Worm (Caenorhabditis elegans) whole organism, young adult: ENCODE data around the gene kel-10.

Experiments used
- Y95B8A.8 ChIP-seq: fragments of 200-800 bp; sonication (Bioruptor generic); IDR thresholded peaks from 2 replicates; pipeline ENCODE4 v1.3.6; 2022; ENCODE audit warnings: missing genetic modification reagents, missing genetic modification characterization, missing compliant biosample characterization
- attf-3 ChIP-seq: fragments of 200-800 bp; sonication (Bioruptor generic); conservative IDR thresholded peaks from 2 replicates; pipeline ENCODE4 v1.3.6; 2022; ENCODE audit warnings: missing genetic modification reagents, missing genetic modification characterization, missing compliant biosample characterization
- ceh-27 ChIP-seq: fragments of 200-800 bp; sonication (Bioruptor generic); optimal IDR thresholded peaks from 2 replicates; lab custom pipeline; 2018; ENCODE audit warnings: mild to moderate bottlenecking, missing genetic modification characterization, moderate library complexity, missing compliant biosample characterization
- egl-44 ChIP-seq: fragments of 200-800 bp; sonication (Bioruptor generic); IDR thresholded peaks from 2 replicates; pipeline ENCODE4 v1.3.6; 2022; ENCODE audit warnings: missing genetic modification reagents, missing genetic modification characterization, missing compliant biosample characterization
- let-526 ChIP-seq: fragments of 200-800 bp; sonication (Bioruptor generic); IDR thresholded peaks from 2 replicates; pipeline ENCODE4 v1.3.6; 2022; ENCODE audit warnings: missing genetic modification reagents, missing genetic modification characterization, missing compliant biosample characterization
- pbrm-1 ChIP-seq: fragments of 200-800 bp; sonication (Bioruptor generic); IDR thresholded peaks from 2 replicates; pipeline ENCODE4 v1.3.6; 2022; ENCODE audit warnings: missing genetic modification reagents, missing genetic modification characterization, missing compliant biosample characterization

DNA sequence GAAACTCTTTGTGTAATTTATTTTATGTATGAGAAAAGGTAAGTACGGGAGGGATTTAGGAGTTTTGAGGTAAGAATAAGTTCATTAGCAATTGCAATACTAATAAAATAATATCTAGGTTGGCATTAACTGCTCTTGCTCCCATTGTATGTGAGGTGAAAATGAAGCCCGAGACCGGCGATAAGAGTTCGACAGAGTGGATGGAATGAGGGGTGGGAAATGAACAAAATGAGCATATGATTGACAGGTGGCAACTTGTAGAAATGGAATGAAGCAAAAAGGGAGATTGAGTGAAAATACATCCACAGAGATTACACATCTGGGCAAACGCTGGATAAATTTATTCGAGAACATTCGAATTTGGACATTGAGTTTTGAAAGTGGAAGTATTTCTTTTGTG, 22.5 kb downstream of the kel-10 start:
- no peak for TF ChIP-seq attf-3 (GFP tag; lab: Robert Waterston, UW)
- TF ChIP-seq ceh-27 (GFP tag; lab: Kevin White, UChicago), result no peak
- TF ChIP-seq pbrm-1 (GFP tag; lab: Robert Waterston, UW), result no peak
- TF ChIP-seq Y95B8A.8 (GFP tag; lab: Robert Waterston, UW), result no peak
- no peak for TF ChIP-seq egl-44 (GFP tag; lab: Robert Waterston, UW)
- no peak for TF ChIP-seq let-526 (GFP tag; lab: Robert Waterston, UW)
